Worm (Caenorhabditis elegans) whole organism, L2 larva: ENCODE results near the gene C17E7.12.

ENCODE experiments used
- R02D3.7 ChIP-seq: fragments of 150-350 bp; optimal IDR thresholded peaks from 2 replicates; lab custom pipeline; 2014; ENCODE audit warnings: missing biosample characterization, missing genetic modification characterization
- Y55F3AM.14 ChIP-seq: fragments of 200-800 bp; sonication (Bioruptor generic); optimal IDR thresholded peaks from 2 replicates; lab custom pipeline; 2018; ENCODE audit warnings: mild to moderate bottlenecking, missing genetic modification characterization, missing compliant biosample characterization
- ZK546.5 ChIP-seq: sonication (generic microtip); optimal IDR thresholded peaks from 2 replicates; lab custom pipeline; 2017; ENCODE audit warnings: missing biosample characterization, missing genetic modification characterization
- aly-2 ChIP-seq: fragments of 150-350 bp; optimal IDR thresholded peaks from 2 replicates; lab custom pipeline; 2014; ENCODE audit warnings: missing biosample characterization, missing genetic modification characterization
- ama-1 ChIP-seq: fragments of 150-350 bp; optimal IDR thresholded peaks from 2 replicates; lab custom pipeline; 2018; ENCODE audit warnings: inconsistent platforms
- ceh-16 ChIP-seq: fragments of 150-350 bp; optimal IDR thresholded peaks from 2 replicates; lab custom pipeline; 2014; ENCODE audit warnings: missing biosample characterization, missing genetic modification characterization
- ceh-82 ChIP-seq: fragments of 150-350 bp; optimal IDR thresholded peaks from 2 replicates; lab custom pipeline; 2014; ENCODE audit warnings: missing biosample characterization, missing genetic modification characterization
- dmd-4 ChIP-seq: sonication (generic microtip); optimal IDR thresholded peaks from 2 replicates; lab custom pipeline; 2017; ENCODE audit warnings: missing biosample characterization, missing genetic modification characterization
- elt-1 ChIP-seq: fragments of 150-350 bp; optimal IDR thresholded peaks from 2 replicates; lab custom pipeline; 2014; ENCODE audit warnings: missing biosample characterization, missing genetic modification characterization
- elt-3 ChIP-seq: sonication (generic microtip); optimal IDR thresholded peaks from 2 replicates; lab custom pipeline; 2017; ENCODE audit warnings: missing biosample characterization, missing genetic modification characterization
- fos-1 ChIP-seq: fragments of 150-350 bp; optimal IDR thresholded peaks from 2 replicates; lab custom pipeline; 2014; ENCODE audit warnings: missing biosample characterization, missing genetic modification characterization
- gmeb-1 ChIP-seq: fragments of 150-350 bp; optimal IDR thresholded peaks from 2 replicates; lab custom pipeline; 2014; ENCODE audit warnings: missing biosample characterization, missing genetic modification characterization
- lin-11 ChIP-seq: fragments of 150-350 bp; sonication (generic microtip); optimal IDR thresholded peaks from 2 replicates; lab custom pipeline; 2014; ENCODE audit warnings: missing biosample characterization, missing genetic modification characterization, inconsistent platforms, mixed read lengths
- lin-13 ChIP-seq: fragments of 150-350 bp; optimal IDR thresholded peaks from 2 replicates; lab custom pipeline; 2014; ENCODE audit warnings: missing biosample characterization, missing genetic modification reagents, missing genetic modification characterization
- lsy-2 ChIP-seq, 2 experiments: fragments of 150-350 bp in 1 of 2; sonication (generic microtip) in 1 of 2; optimal IDR thresholded peaks; 2 replicates each; lab custom pipeline; 2014 to 2017; ENCODE audit warnings: missing biosample characterization in 2 of 2, missing genetic modification characterization in 2 of 2
- mab-5 ChIP-seq: fragments of 150-350 bp; optimal IDR thresholded peaks from 2 replicates; lab custom pipeline; 2014; ENCODE audit warnings: missing biosample characterization, missing genetic modification characterization
- mbf-1 ChIP-seq: sonication (generic microtip); optimal IDR thresholded peaks from 2 replicates; lab custom pipeline; 2017; ENCODE audit warnings: missing biosample characterization, missing genetic modification characterization
- mdl-1 ChIP-seq, 2 experiments: fragments of 150-350 bp in 1 of 2; sonication (generic microtip) in 1 of 2; optimal IDR thresholded peaks; 2 replicates each; lab custom pipeline; 2017; ENCODE audit warnings: missing biosample characterization in 2 of 2, missing genetic modification characterization in 2 of 2
- nhr-10 ChIP-seq: sonication (generic microtip); optimal IDR thresholded peaks from 2 replicates; lab custom pipeline; 2017; ENCODE audit warnings: missing biosample characterization, missing genetic modification characterization
- nhr-12 ChIP-seq: fragments of 150-350 bp; optimal IDR thresholded peaks from 2 replicates; lab custom pipeline; 2014; ENCODE audit warnings: missing biosample characterization, missing genetic modification characterization
- nhr-129 ChIP-seq: fragments of 150-350 bp; optimal IDR thresholded peaks from 2 replicates; lab custom pipeline; 2014; ENCODE audit warnings: missing biosample characterization, missing genetic modification characterization
- nhr-21 ChIP-seq: fragments of 150-350 bp; optimal IDR thresholded peaks from 2 replicates; lab custom pipeline; 2014; ENCODE audit warnings: missing biosample characterization, missing genetic modification characterization
- nhr-23 ChIP-seq: fragments of 150-350 bp; optimal IDR thresholded peaks from 2 replicates; lab custom pipeline; 2014; ENCODE audit warnings: missing biosample characterization, missing genetic modification reagents, missing genetic modification characterization
- nhr-237 ChIP-seq: fragments of 150-350 bp; optimal IDR thresholded peaks from 2 replicates; lab custom pipeline; 2014; ENCODE audit warnings: missing biosample characterization, missing genetic modification characterization
- nhr-25 ChIP-seq: fragments of 150-350 bp; sonication (generic microtip); optimal IDR thresholded peaks from 3 replicates; lab custom pipeline; 2014; ENCODE audit warnings: missing biosample characterization, missing genetic modification characterization
- nhr-6 ChIP-seq: fragments of 150-350 bp; optimal IDR thresholded peaks from 2 replicates; lab custom pipeline; 2014; ENCODE audit warnings: missing biosample characterization, missing genetic modification characterization
- peb-1 ChIP-seq: fragments of 150-350 bp; optimal IDR thresholded peaks from 2 replicates; lab custom pipeline; 2014; ENCODE audit warnings: missing biosample characterization, missing genetic modification characterization
- sma-3 ChIP-seq: sonication (generic microtip); optimal IDR thresholded peaks from 2 replicates; lab custom pipeline; 2016; ENCODE audit warnings: missing genetic modification reagents, missing genetic modification characterization, missing compliant biosample characterization
- sma-9 ChIP-seq, 2 experiments: fragments of 150-350 bp in 1 of 2; sonication (generic microtip) in 1 of 2; optimal IDR thresholded peaks; 2 replicates each; lab custom pipeline; 2014 to 2016; ENCODE audit warnings: missing genetic modification characterization in 2 of 2, mild to moderate bottlenecking in 1 of 2, missing biosample characterization in 1 of 2, missing compliant biosample characterization in 1 of 2, missing genetic modification reagents in 1 of 2, moderate library complexity in 1 of 2
- snpc-4 ChIP-seq: fragments of 150-350 bp; optimal IDR thresholded peaks from 2 replicates; lab custom pipeline; 2014; ENCODE audit warnings: missing biosample characterization, missing genetic modification characterization
- unc-55 ChIP-seq: fragments of 150-350 bp; sonication (generic microtip); optimal IDR thresholded peaks from 3 replicates; lab custom pipeline; 2014; ENCODE audit warnings: missing biosample characterization, missing genetic modification reagents, missing genetic modification characterization
- unc-62 ChIP-seq: fragments of 150-350 bp; optimal IDR thresholded peaks from 2 replicates; lab custom pipeline; 2014; ENCODE audit warnings: missing biosample characterization, missing genetic modification reagents, missing genetic modification characterization
- zag-1 ChIP-seq: fragments of 150-350 bp; optimal IDR thresholded peaks from 2 replicates; lab custom pipeline; 2014; ENCODE audit warnings: missing biosample characterization, missing genetic modification characterization
- ztf-1 ChIP-seq: fragments of 200-800 bp; sonication (Bioruptor generic); conservative IDR thresholded peaks from 2 replicates; pipeline ENCODE4 v1.3.6; 2022; ENCODE audit warnings: missing genetic modification characterization, missing compliant biosample characterization
- ztf-11 ChIP-seq: sonication (generic microtip); optimal IDR thresholded peaks from 2 replicates; lab custom pipeline; 2017; ENCODE audit warnings: missing biosample characterization, missing genetic modification characterization
- ztf-4 ChIP-seq: fragments of 150-350 bp; optimal IDR thresholded peaks from 2 replicates; lab custom pipeline; 2014; ENCODE audit warnings: missing biosample characterization, missing genetic modification characterization

The C17E7.12 gene

ce11 chrV:3891919-3892318 is at the start of gene C17E7.12:
TSS of gene C17E7.12 (minus strand) at chrV:3892019.
- TF ChIP-seq nhr-25 (tag; lab: Kevin White, UChicago): no peak
- TF ChIP-seq lin-13: no peak
- TF ChIP-seq lin-11 (tag; lab: Kevin White, UChicago): no peak
- no peak for TF ChIP-seq snpc-4 (tag; lab: Kevin White, UChicago)
- no peak for TF ChIP-seq nhr-12
- TF ChIP-seq sma-3 (GFP tag; lab: Kevin White, UChicago): no peak
- TF ChIP-seq elt-1 (tag; lab: Kevin White, UChicago): no peak
- no peak for TF ChIP-seq nhr-129 (tag; lab: Kevin White, UChicago)
- TF ChIP-seq zag-1 (tag; lab: Kevin White, UChicago): no peak
- no peak for TF ChIP-seq gmeb-1 (tag; lab: Kevin White, UChicago)

ce11 chrV:3938789-3939188 is 47.0 kb upstream of the C17E7.12 start, which contains the start of gene cyp-35B1:
TSS of gene cyp-35B1 (plus strand) at chrV:3939032.
- TF ChIP-seq mdl-1 (tag; optimal IDR thresholded peaks at IDR 0.05; lab: Kevin White, UChicago): no peak
- TF ChIP-seq Y55F3AM.14 (GFP tag; lab: Kevin White, UChicago): no peak
- TF ChIP-seq lsy-2 (tag; optimal IDR thresholded peaks at IDR 0.05; lab: Kevin White, UChicago): no peak
- TF ChIP-seq sma-3 (GFP tag; lab: Kevin White, UChicago): no peak
- no peak for TF ChIP-seq snpc-4 (tag; lab: Kevin White, UChicago)
- no peak for TF ChIP-seq mbf-1 (tag; lab: Kevin White, UChicago)
- TF ChIP-seq nhr-10 (tag; lab: Kevin White, UChicago): no peak
- TF ChIP-seq lin-13: no peak
- no peak for TF ChIP-seq sma-9 (GFP tag; optimal IDR thresholded peaks at IDR 0.05; lab: Kevin White, UChicago)
- TF ChIP-seq sma-9 (tag; optimal IDR thresholded peaks at IDR 0.05; lab: Kevin White, UChicago): no peak
- TF ChIP-seq aly-2 (tag; lab: Kevin White, UChicago): no peak
- no peak for TF ChIP-seq nhr-23
- no peak for TF ChIP-seq ceh-82 (tag; lab: Kevin White, UChicago)
- no peak for TF ChIP-seq ztf-1

DNA sequence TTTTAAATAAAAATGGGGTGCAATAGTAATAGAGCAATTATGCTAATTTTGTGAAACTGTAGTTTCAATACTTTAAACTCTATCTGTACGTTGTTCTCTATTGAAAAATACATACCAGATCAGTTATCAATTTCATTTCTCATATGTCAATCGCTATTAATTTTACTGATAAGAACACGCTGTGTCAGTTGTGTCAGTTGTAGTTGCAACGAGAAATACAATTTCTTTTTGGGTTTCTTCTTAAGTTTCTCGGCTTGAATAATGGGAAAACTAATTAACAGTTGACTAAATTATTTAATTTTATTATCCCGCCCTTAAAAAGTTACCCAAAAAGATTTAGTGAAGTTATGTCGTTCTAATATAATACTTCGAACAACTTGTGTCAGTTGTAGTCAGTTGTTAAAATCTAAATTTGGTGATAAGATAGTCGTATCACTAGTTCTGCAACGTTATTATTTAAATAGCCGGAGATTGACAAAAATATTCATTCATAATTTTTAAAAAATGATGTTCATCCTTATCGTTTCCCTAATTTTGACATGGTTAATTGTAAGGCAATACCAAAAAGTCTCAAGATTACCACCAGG is 44.2 kb upstream of the C17E7.12 start, which contains the start of gene cyp-35A5:
TSS of gene cyp-35A5 (plus strand) at position 435 of the 587 bp plus-strand sequence.
- peak; percentile 7 for TF ChIP-seq fos-1 (tag; lab: Kevin White, UChicago)
- TF ChIP-seq mab-5 (tag; lab: Kevin White, UChicago): no peak

- TF ChIP-seq ceh-16 (tag; lab: Kevin White, UChicago) (no peak), lin-11 (tag; lab: Kevin White, UChicago) (no peak), ztf-4 (no peak), dmd-4 (no peak), lin-13 (no peak)
Observed at ce11 chrV:3931326-3931725, 39.5 kb upstream of the C17E7.12 start, which contains the start of gene srx-63. TSS of gene srx-63 (plus strand) at chrV:3931626.

ce11 chrV:3929099-3929498 is 37.3 kb upstream of the C17E7.12 start, which contains the start of gene srx-64:
TSS of gene srx-64 (plus strand) at chrV:3929399.
- TF ChIP-seq dmd-4 (no peak), nhr-10 (tag; lab: Kevin White, UChicago) (no peak), mbf-1 (tag; lab: Kevin White, UChicago) (no peak), nhr-25 (tag; lab: Kevin White, UChicago) (no peak), ztf-11 (tag; lab: Kevin White, UChicago) (no peak), ceh-16 (tag; lab: Kevin White, UChicago) (no peak)
- TF ChIP-seq, all 48 proteins: peak for 0

- TF ChIP-seq sma-3 (GFP tag; lab: Kevin White, UChicago) (no peak), zag-1 (tag; lab: Kevin White, UChicago) (no peak), nhr-23 (no peak), ZK546.5 (tag; lab: Kevin White, UChicago) (no peak), elt-3 (tag; lab: Kevin White, UChicago) (no peak)
- TF ChIP-seq, all 48 proteins: peak for 0
Observed at ce11 chrV:3927522-3927921, 35.7 kb upstream of the C17E7.12 start.

- TF ChIP-seq peb-1 (tag; lab: Kevin White, UChicago): no peak
- TF ChIP-seq nhr-25 (tag; lab: Kevin White, UChicago): no peak
- no peak for TF ChIP-seq ceh-16 (tag; lab: Kevin White, UChicago)
- TF ChIP-seq sma-9 (GFP tag; optimal IDR thresholded peaks at IDR 0.05; lab: Kevin White, UChicago): no peak
- TF ChIP-seq sma-9 (tag; optimal IDR thresholded peaks at IDR 0.05; lab: Kevin White, UChicago): no peak
- no peak for TF ChIP-seq nhr-23
- no peak for TF ChIP-seq unc-55 (GFP tag; lab: Kevin White, UChicago)
- TF ChIP-seq snpc-4 (tag; lab: Kevin White, UChicago): no peak
- TF ChIP-seq Y55F3AM.14 (GFP tag; lab: Kevin White, UChicago): no peak
- TF ChIP-seq nhr-21 (tag; lab: Kevin White, UChicago): no peak
- no peak for TF ChIP-seq nhr-129 (tag; lab: Kevin White, UChicago)
- no peak for TF ChIP-seq R02D3.7
- TF ChIP-seq ztf-4: no peak
- TF ChIP-seq ztf-11 (tag; lab: Kevin White, UChicago): no peak
- TF ChIP-seq unc-62 (GFP tag; lab: Kevin White, UChicago): no peak
- no peak for TF ChIP-seq nhr-10 (tag; lab: Kevin White, UChicago)
- TF ChIP-seq zag-1 (tag; lab: Kevin White, UChicago): no peak
- no peak for TF ChIP-seq nhr-6 (tag; lab: Kevin White, UChicago)
- no peak for TF ChIP-seq ztf-1
- TF ChIP-seq ama-1 (lab: Kevin White, UChicago): no peak
- TF ChIP-seq nhr-237 (tag; lab: Kevin White, UChicago): no peak
Observed at ce11 chrV:3922547-3922946, 30.7 kb upstream of the C17E7.12 start.
